Fruit fly (Drosophila melanogaster) whole organism, embryonic: ENCODE results near the gene CG13126.

Experiments
- Blimp-1 ChIP-seq: fragments of 200-800 bp; sonication (Bioruptor generic); optimal IDR thresholded peaks from 3 replicates; lab custom pipeline; 2018; ENCODE audit warnings: missing biosample characterization, missing genetic modification characterization, mild to moderate bottlenecking, moderate library complexity, missing genetic modification reagents
- CG10959 ChIP-seq: fragments of 200-800 bp; sonication (Bioruptor generic); IDR thresholded peaks from 2 replicates; pipeline ENCODE4 v1.3.6; 2022; ENCODE audit warnings: missing biosample characterization, missing genetic modification characterization
- CG11696 ChIP-seq: fragments of 200-800 bp; sonication (Bioruptor generic); IDR thresholded peaks from 2 replicates; pipeline ENCODE4 v1.3.6; 2022; ENCODE audit warnings: missing biosample characterization, missing genetic modification characterization
- CG13894 ChIP-seq: fragments of 200-800 bp; sonication (Bioruptor generic); optimal IDR thresholded peaks from 3 replicates; lab custom pipeline; 2018; ENCODE audit warnings: missing biosample characterization, mild to moderate bottlenecking, missing genetic modification characterization, moderate library complexity
- CG14860 ChIP-seq: fragments of 200-800 bp; sonication (Bioruptor generic); IDR thresholded peaks from 3 replicates; pipeline ENCODE4 v1.3.6; 2022; ENCODE audit warnings: missing biosample characterization, missing genetic modification characterization; ENCODE audit not compliant: partially characterized antibody
- CG17186 ChIP-seq: fragments of 200-800 bp; sonication (Bioruptor generic); optimal IDR thresholded peaks from 3 replicates; lab custom pipeline; 2017; ENCODE audit warnings: missing biosample characterization, missing genetic modification reagents, missing genetic modification characterization
- CG17359 ChIP-seq: fragments of 200-800 bp; sonication (Bioruptor generic); optimal IDR thresholded peaks from 3 replicates; lab custom pipeline; 2018; ENCODE audit warnings: missing biosample characterization, mild to moderate bottlenecking, missing genetic modification characterization, moderate library complexity
- CG17612 ChIP-seq: fragments of 200-800 bp; sonication (Bioruptor generic); IDR thresholded peaks from 2 replicates; pipeline ENCODE4 v1.3.6; 2022; ENCODE audit warnings: missing biosample characterization, missing genetic modification characterization
- CG17802 ChIP-seq: fragments of 200-800 bp; sonication (Bioruptor generic); optimal IDR thresholded peaks from 2 replicates; lab custom pipeline; 2018; ENCODE audit warnings: missing biosample characterization, mild to moderate bottlenecking, missing genetic modification characterization, moderate library complexity
- CG18599 ChIP-seq: fragments of 200-800 bp; sonication (Bioruptor generic); optimal IDR thresholded peaks from 3 replicates; lab custom pipeline; 2017; ENCODE audit warnings: missing biosample characterization, missing genetic modification characterization, mild to moderate bottlenecking, moderate library complexity, missing genetic modification reagents
- CG2202 ChIP-seq: fragments of 200-800 bp; sonication (Bioruptor generic); optimal IDR thresholded peaks from 2 replicates; lab custom pipeline; 2018; ENCODE audit warnings: missing biosample characterization, mild to moderate bottlenecking, missing genetic modification characterization
- CG31224 ChIP-seq: fragments of 200-800 bp; sonication (Bioruptor generic); IDR thresholded peaks from 2 replicates; pipeline ENCODE4 v1.3.6; 2022; ENCODE audit warnings: missing biosample characterization, missing genetic modification characterization
- CG31365 ChIP-seq: fragments of 200-800 bp; sonication (Bioruptor generic); optimal IDR thresholded peaks from 2 replicates; lab custom pipeline; 2018; ENCODE audit warnings: missing biosample characterization, mild to moderate bottlenecking, missing genetic modification characterization
- CG34422 ChIP-seq: fragments of 200-800 bp; sonication (Bioruptor generic); IDR thresholded peaks from 3 replicates; pipeline ENCODE4 v1.3.6; 2022; ENCODE audit warnings: missing biosample characterization, missing genetic modification characterization
- CG43689 ChIP-seq: fragments of 200-800 bp; sonication (Bioruptor generic); IDR thresholded peaks from 2 replicates; pipeline ENCODE4 v1.3.6; 2022; ENCODE audit warnings: missing biosample characterization, missing genetic modification characterization
- CG5953 ChIP-seq: fragments of 200-800 bp; sonication (Bioruptor generic); IDR thresholded peaks from 2 replicates; pipeline ENCODE4 v1.3.6; 2022; ENCODE audit warnings: missing biosample characterization, missing genetic modification characterization
- CG6854 ChIP-seq: fragments of 200-800 bp; sonication (Bioruptor generic); optimal IDR thresholded peaks from 3 replicates; lab custom pipeline; 2017; ENCODE audit warnings: missing biosample characterization, mild to moderate bottlenecking, missing genetic modification characterization
- CG7963 ChIP-seq: fragments of 200-800 bp; sonication (Bioruptor generic); IDR thresholded peaks from 3 replicates; pipeline ENCODE4 v1.3.6; 2022; ENCODE audit warnings: missing biosample characterization, missing genetic modification characterization; ENCODE audit not compliant: partially characterized antibody
- CG8478 ChIP-seq: fragments of >200 bp; optimal IDR thresholded peaks from 2 replicates; lab custom pipeline; 2018
- CG9609 ChIP-seq: fragments of 200-800 bp; sonication (Bioruptor generic); optimal IDR thresholded peaks from 3 replicates; lab custom pipeline; 2016; ENCODE audit warnings: missing biosample characterization, missing genetic modification characterization
- CHES-1-like ChIP-seq: fragments of 200-800 bp; sonication (Bioruptor generic); optimal IDR thresholded peaks from 2 replicates; lab custom pipeline; 2016; ENCODE audit warnings: missing biosample characterization, missing genetic modification characterization
- Camta ChIP-seq: fragments of 200-800 bp; sonication (Bioruptor generic); optimal IDR thresholded peaks from 2 replicates; lab custom pipeline; 2016; ENCODE audit warnings: missing biosample characterization, missing genetic modification characterization
- D ChIP-seq, 2 experiments: fragments of 200-800 bp in 1 of 2; fragments of >200 bp in 1 of 2; sonication (Bioruptor generic) in 1 of 2; optimal IDR thresholded peaks; 2 replicates in 1 of 2; 3 replicates in 1 of 2; lab custom pipeline; 2017; ENCODE audit warnings: mild to moderate bottlenecking in 1 of 2, missing biosample characterization in 1 of 2, missing genetic modification characterization in 1 of 2, missing genetic modification reagents in 1 of 2
- Doc2 ChIP-seq: fragments of 200-800 bp; sonication (Bioruptor generic); IDR thresholded peaks from 2 replicates; pipeline ENCODE4 v1.3.6; 2022; ENCODE audit warnings: missing biosample characterization, missing genetic modification characterization
- Lpt ChIP-seq: fragments of >200 bp; optimal IDR thresholded peaks from 2 replicates; lab custom pipeline; 2018; ENCODE audit warnings: missing biosample characterization, missing genetic modification characterization
- MBD-R2 ChIP-seq: fragments of 200-800 bp; sonication (Bioruptor generic); IDR thresholded peaks from 2 replicates; pipeline ENCODE4 v1.3.6; 2022; ENCODE audit warnings: missing biosample characterization, missing genetic modification characterization
- Meics ChIP-seq: fragments of 200-800 bp; sonication (Bioruptor generic); optimal IDR thresholded peaks from 2 replicates; lab custom pipeline; 2017; ENCODE audit warnings: missing biosample characterization, mild to moderate bottlenecking, missing genetic modification characterization
- Mes4 ChIP-seq: fragments of 200-800 bp; sonication (Bioruptor generic); optimal IDR thresholded peaks from 2 replicates; lab custom pipeline; 2016; ENCODE audit warnings: missing biosample characterization, missing genetic modification characterization
- Neu2 ChIP-seq: fragments of 200-800 bp; sonication (Bioruptor generic); optimal IDR thresholded peaks from 3 replicates; lab custom pipeline; 2016; ENCODE audit warnings: missing biosample characterization, missing genetic modification characterization, borderline replicate concordance
- Ssrp ChIP-seq: fragments of 200-800 bp; sonication (Bioruptor generic); optimal IDR thresholded peaks from 2 replicates; lab custom pipeline; 2018; ENCODE audit warnings: missing biosample characterization, mild to moderate bottlenecking, missing genetic modification characterization, moderate library complexity
- Xbp1 ChIP-seq: fragments of 200-800 bp; sonication (Bioruptor generic); optimal IDR thresholded peaks from 3 replicates; lab custom pipeline; 2016; ENCODE audit warnings: missing biosample characterization, mild to moderate bottlenecking, missing genetic modification characterization
- br ChIP-seq: fragments of >200 bp; optimal IDR thresholded peaks from 2 replicates; lab custom pipeline; 2017
- disco-r ChIP-seq: fragments of 200-800 bp; sonication (Bioruptor generic); optimal IDR thresholded peaks from 2 replicates; lab custom pipeline; 2016; ENCODE audit warnings: missing biosample characterization, missing genetic modification characterization
- grn ChIP-seq: fragments of 200-800 bp; sonication (Bioruptor generic); optimal IDR thresholded peaks from 3 replicates; lab custom pipeline; 2017; ENCODE audit warnings: missing biosample characterization, missing genetic modification characterization
- gt ChIP-seq: fragments of 200-800 bp; sonication (Bioruptor generic); IDR thresholded peaks from 2 replicates; pipeline ENCODE4 v1.3.6; 2022; ENCODE audit warnings: missing biosample characterization, missing genetic modification characterization
- hb ChIP-seq: fragments of 200-800 bp; sonication (Bioruptor generic); IDR thresholded peaks from 3 replicates; pipeline ENCODE4 v1.3.6; 2022; ENCODE audit warnings: missing biosample characterization, missing genetic modification characterization; ENCODE audit not compliant: partially characterized antibody
- hkb ChIP-seq, 2 experiments: fragments of 200-800 bp in 1 of 2; fragments of >200 bp in 1 of 2; sonication (Bioruptor generic) in 1 of 2; IDR thresholded peaks in 1 of 2; optimal IDR thresholded peaks in 1 of 2; 2 replicates each; pipeline versions ENCODE4 v1.3.6 to Lab custom; 2017 to 2022; ENCODE audit warnings: missing biosample characterization in 1 of 2, missing genetic modification characterization in 1 of 2
- ken ChIP-seq: fragments of 200-800 bp; sonication (Bioruptor generic); IDR thresholded peaks from 3 replicates; pipeline ENCODE4 v1.3.6; 2022; ENCODE audit warnings: missing biosample characterization, missing genetic modification characterization
- nerfin-2 ChIP-seq: fragments of 200-800 bp; sonication (Bioruptor generic); IDR thresholded peaks from 2 replicates; pipeline ENCODE4 v1.3.6; 2022; ENCODE audit warnings: missing biosample characterization, missing genetic modification characterization; ENCODE audit not compliant: partially characterized antibody
- pb ChIP-seq: fragments of 200-800 bp; sonication (Bioruptor generic); optimal IDR thresholded peaks from 3 replicates; lab custom pipeline; 2016; ENCODE audit warnings: missing biosample characterization, missing genetic modification characterization
- pho ChIP-seq: fragments of 200-800 bp; sonication (Bioruptor generic); optimal IDR thresholded peaks from 2 replicates; lab custom pipeline; 2016; ENCODE audit warnings: missing biosample characterization, missing genetic modification characterization
- salm ChIP-seq: fragments of 200-800 bp; sonication (Bioruptor generic); optimal IDR thresholded peaks from 2 replicates; lab custom pipeline; 2018; ENCODE audit warnings: missing biosample characterization, mild to moderate bottlenecking, missing genetic modification characterization
- sima ChIP-seq: fragments of 200-800 bp; sonication (Bioruptor generic); optimal IDR thresholded peaks from 2 replicates; lab custom pipeline; 2016; ENCODE audit warnings: missing biosample characterization, missing genetic modification characterization
- slou ChIP-seq: fragments of 200-800 bp; sonication (Bioruptor generic); optimal IDR thresholded peaks from 3 replicates; lab custom pipeline; 2016; ENCODE audit warnings: missing biosample characterization, missing genetic modification characterization
- so ChIP-seq: fragments of 200-800 bp; sonication (Bioruptor generic); IDR thresholded peaks from 3 replicates; pipeline ENCODE4 v1.3.6; 2022; ENCODE audit warnings: missing biosample characterization, missing genetic modification characterization
- stwl ChIP-seq: fragments of 200-800 bp; sonication (Bioruptor generic); optimal IDR thresholded peaks from 3 replicates; lab custom pipeline; 2018; ENCODE audit warnings: missing biosample characterization, mild to moderate bottlenecking, missing genetic modification characterization, moderate library complexity
- tio ChIP-seq: fragments of 200-800 bp; sonication (Bioruptor generic); optimal IDR thresholded peaks from 2 replicates; lab custom pipeline; 2017; ENCODE audit warnings: missing biosample characterization, missing genetic modification characterization, inconsistent platforms
- trem ChIP-seq: fragments of 200-800 bp; optimal IDR thresholded peaks from 3 replicates; lab custom pipeline; 2019; ENCODE audit warnings: missing biosample characterization, mild to moderate bottlenecking, missing genetic modification characterization, moderate library complexity
- tx ChIP-seq: fragments of 200-800 bp; sonication (Bioruptor generic); optimal IDR thresholded peaks from 2 replicates; lab custom pipeline; 2016; ENCODE audit warnings: missing biosample characterization, missing genetic modification characterization
- vfl ChIP-seq: fragments of 200-800 bp; sonication (Bioruptor generic); optimal IDR thresholded peaks from 2 replicates; lab custom pipeline; 2016; ENCODE audit warnings: missing biosample characterization, missing genetic modification characterization

CG13126 gene

dm6 chr2L:9954119-9954518, at the start of gene CG13126, which contains the start of gene CG4709 (continued):
- TF ChIP-seq CHES-1-like (GFP tag; lab: Kevin White, UChicago) (peak; percentile 37), CG14860 (no peak), Doc2 (GFP tag; lab: Robert Waterston, UW) (no peak), CG2202 (tag; lab: Kevin White, UChicago) (peak; percentile 85), Neu2 (GFP tag; lab: Kevin White, UChicago) (no peak), stwl (tag; lab: Kevin White, UChicago) (peak; percentile 81), tio (GFP tag; lab: Kevin White, UChicago) (peak; percentile 78), ken (peak; percentile 73), CG8478 (lab: Kevin White, UChicago) (no peak), salm (tag; lab: Kevin White, UChicago) (peak; percentile 82), CG34422 (GFP tag; lab: Robert Waterston, UW) (peak; percentile 93), slou (GFP tag; lab: Kevin White, UChicago) (peak; percentile 79), br (no peak), nerfin-2 (GFP tag; lab: Robert Waterston, UW) (no peak), CG9609 (GFP tag; lab: Kevin White, UChicago) (no peak), CG18599 (GFP tag; lab: Kevin White, UChicago) (peak; percentile 96), gt (GFP tag; lab: Robert Waterston, UW) (no peak), CG31365 (tag; lab: Kevin White, UChicago) (peak; percentile 41), CG31224 (GFP tag; lab: Robert Waterston, UW) (peak; percentile 79), CG17802 (tag; lab: Kevin White, UChicago) (peak; percentile 73), Meics (GFP tag; lab: Kevin White, UChicago) (peak; percentile 93), Camta (GFP tag; lab: Kevin White, UChicago) (peak; percentile 41), tx (no peak), Blimp-1 (peak; percentile 94), CG17186 (GFP tag; lab: Kevin White, UChicago) (peak; percentile 19), CG5953 (GFP tag; lab: Robert Waterston, UW) (peak; percentile 53), D (optimal IDR thresholded peaks at IDR 0.05; lab: Kevin White, UChicago) (no peak), D (GFP tag; optimal IDR thresholded peaks at IDR 0.05; lab: Kevin White, UChicago) (peak; percentile 87), CG6854 (peak; percentile 87), CG43689 (GFP tag; lab: Robert Waterston, UW) (peak; percentile 61; the same call in 1 of the 2 replicates), CG7963 (GFP tag; lab: Robert Waterston, UW) (no peak), CG17359 (tag; lab: Kevin White, UChicago) (peak; percentile 95), CG17612 (GFP tag; lab: Robert Waterston, UW) (0 out of 2 replicates have a peak, but pooled peaks have one; percentile 30), CG10959 (GFP tag; lab: Robert Waterston, UW) (peak; percentile 80), sima (GFP tag; lab: Kevin White, UChicago) (no peak), vfl (GFP tag; lab: Kevin White, UChicago) (peak; percentile 57), pho (GFP tag; lab: Kevin White, UChicago) (no peak), Ssrp (tag; lab: Kevin White, UChicago) (peak; percentile 93), grn (peak; percentile 37), MBD-R2 (GFP tag; lab: Robert Waterston, UW) (peak; percentile 99), trem (tag; lab: Kevin White, UChicago) (peak; percentile 96), disco-r (GFP tag; lab: Kevin White, UChicago) (no peak), Xbp1 (peak; percentile 90), CG11696 (GFP tag; lab: Robert Waterston, UW) (peak; percentile 100), Lpt (GFP tag; lab: Kevin White, UChicago) (no peak), so (peak; percentile 77; the same call in 2 of the 3 replicates), hb (GFP tag; lab: Robert Waterston, UW) (no peak), pb (GFP tag; lab: Kevin White, UChicago) (no peak), CG13894 (tag; lab: Kevin White, UChicago) (peak; percentile 87), Mes4 (GFP tag; lab: Kevin White, UChicago) (no peak), hkb (optimal IDR thresholded peaks at IDR 0.05; lab: Kevin White, UChicago) (no peak), hkb (GFP tag; IDR thresholded peaks at IDR 0.05; lab: Robert Waterston, UW) (peak; percentile 91)
